Fruit fly (Drosophila melanogaster): ENCODE results near the gene Mur29B.

The Mur29B gene

DNA sequence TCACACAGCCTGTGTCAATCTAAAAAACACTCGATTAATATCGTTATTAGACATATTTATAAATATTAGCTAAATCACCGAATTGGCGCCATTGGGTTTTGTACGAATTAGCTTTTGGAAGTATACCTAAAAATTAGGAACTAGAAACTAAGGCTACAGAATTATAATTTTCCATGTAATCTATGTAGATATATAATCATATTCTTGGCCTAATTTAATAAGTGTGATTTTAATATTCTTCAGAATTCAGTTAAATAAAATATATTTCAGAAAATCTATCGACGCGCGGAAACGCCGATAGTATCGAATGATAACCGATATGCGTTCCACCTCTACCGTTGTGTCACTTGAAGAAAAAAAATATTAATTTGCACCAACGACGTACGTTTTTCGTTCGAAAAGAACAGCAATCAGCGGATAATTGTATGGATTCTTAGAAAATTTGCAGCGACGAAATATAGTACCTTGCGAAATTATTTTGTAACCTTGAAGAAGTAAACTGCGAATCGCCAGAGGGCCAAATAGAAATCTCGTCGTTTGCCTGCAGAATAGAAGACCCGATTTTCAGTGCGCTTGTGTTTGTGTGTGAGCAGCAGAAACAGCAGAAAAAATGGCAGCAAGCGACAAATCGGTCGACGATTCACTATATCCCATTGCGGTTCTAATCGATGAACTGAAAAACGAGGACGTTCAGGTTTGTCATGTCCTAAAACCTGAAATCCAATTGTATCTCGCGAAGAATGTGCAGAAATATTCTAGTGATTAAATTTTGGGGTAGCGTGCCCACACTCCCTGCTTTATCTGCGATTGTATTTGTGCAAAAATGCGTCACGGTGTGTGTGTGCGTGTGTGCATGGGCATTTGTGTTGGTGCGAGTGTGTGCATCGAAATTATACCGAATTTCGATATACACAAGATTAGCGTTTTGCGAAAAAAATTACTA lies 14.0 kb downstream of the Mur29B start, which contains the start of gene Pp2A-29B (continued):
- TF ChIP-seq MESR4 (GFP tag; optimal IDR thresholded peaks at IDR 0.05) (peak; percentile 87), CG12155 (GFP tag; optimal IDR thresholded peaks at IDR 0.05) (peak; percentile 16), Doc3 (GFP tag; IDR thresholded peaks at IDR 0.05; ENCODE audit: partially characterized antibody) (peak; percentile 99), gfzf (GFP tag; optimal IDR thresholded peaks at IDR 0.05) (peak; percentile 52), sens (GFP tag) (peak; percentile 37), Poxn (GFP tag; IDR thresholded peaks at IDR 0.05) (no peak), gcm (GFP tag; optimal IDR thresholded peaks at IDR 0.05) (no peak), tll (GFP tag; optimal IDR thresholded peaks at IDR 0.05) (no peak), Dek (tag; optimal IDR thresholded peaks at IDR 0.05) (peak; percentile 12), knrl (GFP tag; IDR thresholded peaks at IDR 0.05; ENCODE audit: partially characterized antibody) (peak; percentile 100), nmo (GFP tag; optimal IDR thresholded peaks at IDR 0.05) (peak; percentile 78), Dip3 (GFP tag; optimal IDR thresholded peaks at IDR 0.05) (peak; percentile 19), HmgZ (tag; optimal IDR thresholded peaks at IDR 0.05) (peak; percentile 27), hbn (GFP tag; IDR thresholded peaks at IDR 0.05; ENCODE audit: partially characterized antibody) (peak; percentile 99), CG13287 (GFP tag; IDR thresholded peaks at IDR 0.05; ENCODE audit: partially characterized antibody) (peak; percentile 99), CTCF (GFP tag; optimal IDR thresholded peaks at IDR 0.05) (peak; percentile 21), stwl (tag; optimal IDR thresholded peaks at IDR 0.05) (peak; percentile 51), CG2116 (GFP tag; optimal IDR thresholded peaks at IDR 0.05) (peak; percentile 91), Nf-YC (tag; optimal IDR thresholded peaks at IDR 0.05) (peak; percentile 57), lbe (GFP tag; optimal IDR thresholded peaks at IDR 0.05) (peak; percentile 41), mld (GFP tag; IDR thresholded peaks at IDR 0.05; ENCODE audit: partially characterized antibody) (peak; percentile 94), CG18619 (GFP tag; optimal IDR thresholded peaks at IDR 0.05) (peak; percentile 27), Hsf (GFP tag; optimal IDR thresholded peaks at IDR 0.05) (peak; percentile 18), dpn (GFP tag; optimal IDR thresholded peaks at IDR 0.05) (peak in 1 of 2 experiments; percentile 17), klu (GFP tag; IDR thresholded peaks at IDR 0.05) (peak; percentile 45; the same call in 1 of the 2 replicates), CG17359 (tag; optimal IDR thresholded peaks at IDR 0.05) (peak; percentile 28), unc-4 (GFP tag; IDR thresholded peaks at IDR 0.05; ENCODE audit: partially characterized antibody) (peak; percentile 98), Ravus (GFP tag; IDR thresholded peaks at IDR 0.05) (no peak), Hr3 (GFP tag; optimal IDR thresholded peaks at IDR 0.05) (peak; percentile 51), pzg (GFP tag; optimal IDR thresholded peaks at IDR 0.05) (peak; percentile 64), tio (GFP tag; optimal IDR thresholded peaks at IDR 0.05) (peak; percentile 12), CG10274 (GFP tag; optimal IDR thresholded peaks at IDR 0.05) (no peak), CG33557 (GFP tag; optimal IDR thresholded peaks at IDR 0.05) (peak; percentile 23), CG2120 (GFP tag; optimal IDR thresholded peaks at IDR 0.05) (peak; percentile 19), Opbp (GFP tag; IDR thresholded peaks at IDR 0.05; ENCODE audit: partially characterized antibody) (peak; percentile 96), Med (GFP tag) (peak; percentile 57), CG10462 (GFP tag; optimal IDR thresholded peaks at IDR 0.05) (peak; percentile 7), dmrt11E (tag; optimal IDR thresholded peaks at IDR 0.05) (peak; percentile 46), CG18476 (GFP tag; optimal IDR thresholded peaks at IDR 0.05) (peak; percentile 15), hkb (optimal IDR thresholded peaks at IDR 0.05) (no peak), hkb (GFP tag; IDR thresholded peaks at IDR 0.05) (no peak), CG15601 (tag; optimal IDR thresholded peaks at IDR 0.05) (peak; percentile 56), twi (tag; optimal IDR thresholded peaks at IDR 0.05) (peak; percentile 25), CG7963 (GFP tag; IDR thresholded peaks at IDR 0.05; ENCODE audit: partially characterized antibody) (peak; percentile 95), zf30C (GFP tag; optimal IDR thresholded peaks at IDR 0.05) (peak; percentile 10), abd-A (tag; optimal IDR thresholded peaks at IDR 0.05) (peak; percentile 89), Max (GFP tag; optimal IDR thresholded peaks at IDR 0.05) (peak; percentile 23)
